Worm (Caenorhabditis elegans) whole organism, L1 larva: Measurements from ENCODE around the gene his-1.

Source experiments
- C04F5.9 ChIP-seq: sonication (generic microtip); optimal IDR thresholded peaks from 2 replicates; lab custom pipeline; 2016; ENCODE audit warnings: missing genetic modification characterization, missing compliant biosample characterization
- Y116A8C.19 ChIP-seq: sonication (generic microtip); optimal IDR thresholded peaks from 2 replicates; lab custom pipeline; 2016; ENCODE audit warnings: missing compliant biosample characterization, missing genetic modification characterization, borderline replicate concordance
- aha-1 ChIP-seq: fragments of 150-350 bp; optimal IDR thresholded peaks from 2 replicates; lab custom pipeline; 2014; ENCODE audit warnings: missing biosample characterization, missing genetic modification characterization
- ama-1 ChIP-seq: fragments of 150-350 bp; optimal IDR thresholded peaks from 2 replicates; lab custom pipeline; 2014
- ceh-63 ChIP-seq: fragments of 200-800 bp; sonication (Bioruptor generic); optimal IDR thresholded peaks from 2 replicates; lab custom pipeline; 2018; ENCODE audit warnings: mild to moderate bottlenecking, missing genetic modification characterization, missing compliant biosample characterization
- ceh-8 ChIP-seq: fragments of 200-800 bp; sonication (Bioruptor generic); optimal IDR thresholded peaks from 2 replicates; lab custom pipeline; 2018; ENCODE audit warnings: mild to moderate bottlenecking, missing genetic modification characterization, moderate library complexity, missing compliant biosample characterization
- ceh-90 ChIP-seq: sonication (generic microtip); optimal IDR thresholded peaks from 2 replicates; lab custom pipeline; 2016; ENCODE audit warnings: missing genetic modification characterization, missing compliant biosample characterization
- ces-1 ChIP-seq: fragments of 150-350 bp; optimal IDR thresholded peaks from 2 replicates; lab custom pipeline; 2014; ENCODE audit warnings: missing biosample characterization, missing genetic modification reagents, missing genetic modification characterization
- dsc-1 ChIP-seq: sonication (generic microtip); optimal IDR thresholded peaks from 2 replicates; lab custom pipeline; 2016; ENCODE audit warnings: mild to moderate bottlenecking, missing genetic modification characterization, missing compliant biosample characterization
- efl-1 ChIP-seq, 4 experiments: fragments of 150-350 bp; optimal IDR thresholded peaks in 3 of 4; peaks in 1 of 4; 1 replicate in 1 of 4; 2 replicates in 3 of 4; lab custom pipeline; 2014; ENCODE audit warnings: missing biosample characterization in 2 of 4, missing genetic modification characterization in 2 of 4, missing genetic modification reagents in 2 of 4
- ets-5 ChIP-seq: fragments of 200-800 bp; sonication (Bioruptor generic); IDR thresholded peaks from 2 replicates; pipeline ENCODE4 v1.3.6; 2022; ENCODE audit warnings: missing genetic modification characterization, missing compliant biosample characterization
- fkh-4 ChIP-seq: sonication (generic microtip); optimal IDR thresholded peaks from 2 replicates; lab custom pipeline; 2016; ENCODE audit warnings: missing compliant biosample characterization, missing genetic modification characterization, borderline replicate concordance
- fkh-8 ChIP-seq: sonication (generic microtip); optimal IDR thresholded peaks from 2 replicates; lab custom pipeline; 2016; ENCODE audit warnings: mild to moderate bottlenecking, missing genetic modification characterization, missing compliant biosample characterization
- hlh-4 ChIP-seq: sonication (generic microtip); optimal IDR thresholded peaks from 2 replicates; lab custom pipeline; 2016; ENCODE audit warnings: mild to moderate bottlenecking, missing genetic modification characterization, missing compliant biosample characterization
- irx-1 ChIP-seq: sonication (generic microtip); optimal IDR thresholded peaks from 2 replicates; lab custom pipeline; 2016; ENCODE audit warnings: missing genetic modification characterization, missing compliant biosample characterization
- jun-1 ChIP-seq: fragments of 150-350 bp; optimal IDR thresholded peaks from 2 replicates; lab custom pipeline; 2014; ENCODE audit warnings: missing biosample characterization, missing genetic modification reagents, missing genetic modification characterization
- lin-13 ChIP-seq: fragments of 150-350 bp; optimal IDR thresholded peaks from 2 replicates; lab custom pipeline; 2014; ENCODE audit warnings: missing biosample characterization, missing genetic modification reagents, missing genetic modification characterization
- lir-3 ChIP-seq: sonication (generic microtip); optimal IDR thresholded peaks from 2 replicates; lab custom pipeline; 2016; ENCODE audit warnings: mild to moderate bottlenecking, missing genetic modification characterization, moderate library complexity, missing compliant biosample characterization; ENCODE audit not compliant: poor library complexity
- mab-9 ChIP-seq: fragments of 200-800 bp; sonication (Bioruptor generic); IDR thresholded peaks from 2 replicates; pipeline ENCODE4 v1.3.6; 2022; ENCODE audit warnings: missing genetic modification reagents, missing genetic modification characterization, missing compliant biosample characterization
- mdl-1 ChIP-seq, 2 experiments: fragments of 150-350 bp; optimal IDR thresholded peaks; 2 replicates each; lab custom pipeline; 2014 to 2017; ENCODE audit warnings: missing biosample characterization in 2 of 2, missing genetic modification characterization in 2 of 2, inconsistent platforms in 1 of 2
- mep-1 ChIP-seq: fragments of 150-350 bp; optimal IDR thresholded peaks from 2 replicates; lab custom pipeline; 2014; ENCODE audit warnings: missing biosample characterization, missing genetic modification characterization
- nhr-19 ChIP-seq: fragments of 200-800 bp; sonication (Bioruptor generic); conservative IDR thresholded peaks from 2 replicates; pipeline ENCODE4 v1.3.6; 2022; ENCODE audit warnings: missing genetic modification characterization, missing compliant biosample characterization
- nhr-28 ChIP-seq: fragments of 150-350 bp; optimal IDR thresholded peaks from 2 replicates; lab custom pipeline; 2014; ENCODE audit warnings: missing biosample characterization, missing genetic modification characterization
- nhr-76 ChIP-seq: sonication (generic microtip); optimal IDR thresholded peaks from 2 replicates; lab custom pipeline; 2017; ENCODE audit warnings: missing biosample characterization, missing genetic modification characterization
- rnt-1 ChIP-seq: sonication (generic microtip); optimal IDR thresholded peaks from 2 replicates; lab custom pipeline; 2016; ENCODE audit warnings: mild to moderate bottlenecking, missing genetic modification characterization, moderate library complexity, missing compliant biosample characterization
- skn-1 ChIP-seq: fragments of 150-350 bp; optimal IDR thresholded peaks from 2 replicates; lab custom pipeline; 2014; ENCODE audit warnings: missing biosample characterization, missing genetic modification characterization
- snpc-4 ChIP-seq: fragments of 150-350 bp; optimal IDR thresholded peaks from 2 replicates; lab custom pipeline; 2014; ENCODE audit warnings: missing biosample characterization, missing genetic modification characterization
- sox-4 ChIP-seq: sonication (generic microtip); optimal IDR thresholded peaks from 2 replicates; lab custom pipeline; 2016; ENCODE audit warnings: missing genetic modification characterization, missing compliant biosample characterization
- sup-37 ChIP-seq: fragments of 200-800 bp; sonication (Bioruptor generic); optimal IDR thresholded peaks from 2 replicates; lab custom pipeline; 2018; ENCODE audit warnings: mild to moderate bottlenecking, missing genetic modification characterization, missing compliant biosample characterization
- swsn-7 ChIP-seq: sonication (generic microtip); optimal IDR thresholded peaks from 2 replicates; lab custom pipeline; 2016; ENCODE audit warnings: missing genetic modification characterization, missing compliant biosample characterization
- tbx-2 ChIP-seq: sonication (generic microtip); optimal IDR thresholded peaks from 2 replicates; lab custom pipeline; 2016; ENCODE audit warnings: missing genetic modification characterization, missing compliant biosample characterization
- unc-130 ChIP-seq: fragments of 150-350 bp; optimal IDR thresholded peaks from 2 replicates; lab custom pipeline; 2017; ENCODE audit warnings: missing biosample characterization, missing genetic modification characterization, inconsistent platforms
- unc-30 ChIP-seq: sonication (generic microtip); optimal IDR thresholded peaks from 2 replicates; lab custom pipeline; 2017; ENCODE audit warnings: missing biosample characterization, missing genetic modification characterization
- zag-1 ChIP-seq: fragments of 150-350 bp; optimal IDR thresholded peaks from 2 replicates; lab custom pipeline; 2014; ENCODE audit warnings: missing biosample characterization, missing genetic modification characterization
- zip-4 ChIP-seq: fragments of 200-800 bp; sonication (Bioruptor generic); optimal IDR thresholded peaks from 2 replicates; lab custom pipeline; 2018; ENCODE audit warnings: mild to moderate bottlenecking, missing genetic modification characterization, moderate library complexity, missing compliant biosample characterization

his-1 gene

DNA sequence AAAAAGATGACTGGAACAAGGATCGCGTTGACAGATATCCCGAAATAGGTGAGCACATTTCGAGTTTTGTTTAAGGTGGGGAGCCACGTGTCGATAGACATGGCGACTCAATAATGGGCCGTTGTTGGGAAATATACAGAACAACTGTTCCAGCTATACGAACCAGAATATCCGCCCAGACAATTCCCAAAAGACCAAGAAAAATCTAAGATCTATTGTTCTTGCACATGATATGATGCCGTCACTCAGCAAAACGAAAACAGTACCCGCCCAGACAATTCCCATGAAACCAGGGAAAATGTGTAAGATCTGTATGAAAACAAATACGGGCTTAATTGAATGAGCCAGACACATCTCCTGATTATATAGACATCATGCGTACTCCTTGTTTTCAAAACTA, 34.8 kb upstream of the his-1 start, which contains the start of gene str-231:
Gene str-231, minus strand, starts transcription at position 101 of the 400 bp plus-strand sequence.
- no peak for TF ChIP-seq mdl-1 (tag; optimal IDR thresholded peaks at IDR 0.05; lab: Kevin White, UChicago)
- TF ChIP-seq ceh-63 (GFP tag; lab: Kevin White, UChicago): no peak
- TF ChIP-seq zip-4 (GFP tag; lab: Kevin White, UChicago): no peak
- no peak for TF ChIP-seq ceh-8 (GFP tag; lab: Kevin White, UChicago)
- no peak for TF ChIP-seq nhr-28 (tag; lab: Kevin White, UChicago)
- no peak for TF ChIP-seq snpc-4 (tag; lab: Kevin White, UChicago)
- no peak for TF ChIP-seq mab-9 (GFP tag; lab: Robert Waterston, UW)
- TF ChIP-seq fkh-8 (tag; lab: Kevin White, UChicago): peak; percentile 38
- no peak for TF ChIP-seq sup-37
- no peak for TF ChIP-seq Y116A8C.19
- TF ChIP-seq jun-1 (tag; lab: Kevin White, UChicago): no peak
- no peak for TF ChIP-seq unc-130 (tag; lab: Kevin White, UChicago)
- TF ChIP-seq efl-1 (optimal IDR thresholded peaks at IDR 0.05; lab: Kevin White, UChicago): no peak
- peak in 1 of 2 experiments; percentile 45 for TF ChIP-seq efl-1 (GFP tag; optimal IDR thresholded peaks at IDR 0.05 in 1 of 2; lab: Kevin White, UChicago)
- no peak for TF ChIP-seq fkh-4 (tag; lab: Kevin White, UChicago)
- no peak for TF ChIP-seq swsn-7 (tag; lab: Kevin White, UChicago)
- TF ChIP-seq, all 84 proteins: peak for 2

DNA sequence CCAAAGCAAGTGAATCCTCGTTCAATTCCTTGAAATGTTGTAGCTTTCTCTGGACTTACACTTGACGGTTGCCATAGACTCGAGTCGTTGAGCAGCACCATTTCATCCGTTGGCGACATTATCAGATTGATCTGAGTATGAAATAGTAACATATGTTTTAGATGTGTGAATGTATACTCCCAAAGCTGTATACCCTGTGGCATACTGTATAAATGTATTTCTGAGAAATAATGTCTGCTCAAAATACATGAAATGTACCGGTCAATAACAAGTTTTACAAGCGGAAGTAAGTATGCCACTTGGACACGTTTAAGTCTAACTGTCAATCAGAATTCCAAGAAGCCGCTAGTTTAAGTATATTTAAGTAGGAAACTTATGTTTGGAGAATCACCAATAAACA, 32.8 kb upstream of the his-1 start, which contains the start of gene str-233:
Gene str-233, minus strand, starts transcription at position 101 of the 400 bp plus-strand sequence.
- no peak for TF ChIP-seq jun-1 (tag; lab: Kevin White, UChicago)
- TF ChIP-seq ceh-90 (tag; lab: Kevin White, UChicago): no peak
- no peak for TF ChIP-seq hlh-4
- no peak for TF ChIP-seq mep-1 (tag; lab: Kevin White, UChicago)
- no peak for TF ChIP-seq aha-1
- TF ChIP-seq ets-5 (GFP tag; lab: Robert Waterston, UW): no peak
- no peak for TF ChIP-seq dsc-1
- TF ChIP-seq C04F5.9: no peak
- TF ChIP-seq skn-1 (tag; lab: Kevin White, UChicago): no peak

DNA sequence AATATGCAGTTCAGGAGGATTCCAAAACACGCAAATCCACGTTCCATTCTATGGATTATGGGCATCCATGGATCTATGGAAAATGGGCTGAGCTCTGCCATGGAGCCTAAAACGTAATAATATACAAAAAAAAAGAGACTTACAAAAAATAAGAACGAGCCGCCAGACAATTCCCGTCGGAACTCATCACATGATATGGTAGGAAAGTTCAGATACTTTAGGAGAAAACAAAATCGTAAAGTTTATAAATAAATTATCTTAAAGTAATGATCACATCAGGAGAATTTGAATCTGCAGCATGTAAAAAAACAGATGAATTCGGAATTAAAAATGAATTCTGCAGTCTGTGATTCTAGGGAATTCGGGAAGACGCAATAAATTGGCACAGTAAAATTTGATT, 26.7 kb upstream of the his-1 start, which contains the start of gene str-232:
Gene str-232, minus strand, starts transcription at position 101 of the 400 bp plus-strand sequence.
- TF ChIP-seq fkh-4 (tag; lab: Kevin White, UChicago) (no peak), lir-3 (tag; lab: Kevin White, UChicago) (no peak), unc-30 (tag; lab: Kevin White, UChicago) (no peak)

DNA sequence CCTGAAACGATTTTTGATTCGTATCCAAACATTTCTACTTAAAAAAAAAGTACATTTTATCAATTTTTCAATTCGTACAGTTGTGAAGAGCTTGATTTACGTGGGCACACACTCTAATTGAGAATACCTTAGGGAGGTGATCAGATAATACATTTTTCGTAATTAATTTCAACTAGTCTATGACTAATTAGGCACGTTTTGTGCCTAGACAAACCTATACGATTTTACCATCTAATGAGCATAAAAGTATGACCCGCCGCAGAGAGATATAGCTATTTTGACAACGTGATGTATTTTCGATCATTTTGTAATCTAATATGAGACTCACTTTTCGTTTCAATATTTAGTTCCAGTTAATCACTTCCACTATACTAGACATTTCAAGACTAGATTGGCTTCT, 25.3 kb upstream of the his-1 start:
- TF ChIP-seq irx-1 (tag; lab: Kevin White, UChicago): no peak
- TF ChIP-seq ceh-8 (GFP tag; lab: Kevin White, UChicago): peak; percentile 66

DNA sequence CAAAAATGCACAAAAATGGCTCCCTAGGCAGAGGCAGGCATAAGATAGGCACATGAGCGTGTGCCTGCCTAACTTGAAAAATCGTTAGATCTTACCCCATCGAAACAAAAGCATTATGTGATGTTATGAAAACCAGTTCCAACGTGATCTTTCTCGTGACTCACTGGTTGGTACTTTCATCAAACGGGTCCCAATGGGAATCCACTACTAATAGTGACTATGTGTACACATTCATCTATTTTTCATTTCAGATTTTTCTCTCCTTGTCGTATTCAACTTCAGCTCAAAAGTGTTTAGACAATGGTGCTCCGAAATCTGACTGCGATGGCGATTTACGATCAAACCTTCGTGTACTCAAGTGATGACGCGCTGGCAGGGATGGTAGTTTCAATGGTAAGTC, 24.6 kb upstream of the his-1 start, which contains the start of gene srx-43:
Gene srx-43, plus strand, starts transcription at position 301 of the 400 bp plus-strand sequence.
- TF ChIP-seq unc-130 (tag; lab: Kevin White, UChicago) (no peak), ces-1 (no peak)

DNA sequence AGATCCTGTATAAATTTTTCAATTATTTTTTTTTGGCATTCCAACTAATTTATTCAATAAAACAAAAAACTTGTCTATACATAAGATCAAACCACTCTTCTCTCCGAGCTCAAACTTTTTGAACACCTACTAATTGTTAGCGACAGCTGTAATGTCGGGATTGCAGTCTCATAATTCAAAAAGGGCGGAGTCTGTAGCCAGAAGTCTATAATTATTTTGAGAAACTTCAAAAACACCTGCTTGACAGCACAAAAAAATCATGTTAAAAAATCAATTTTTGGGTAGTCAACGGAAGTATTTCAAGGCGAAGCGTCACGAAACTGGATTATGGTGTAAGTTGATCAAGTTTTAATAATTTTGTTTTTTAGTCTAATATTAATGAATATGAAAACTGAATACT, 22.3 kb upstream of the his-1 start, which contains the start of gene srx-44:
Gene srx-44, plus strand, starts transcription at position 301 of the 400 bp plus-strand sequence.
- TF ChIP-seq nhr-76 (tag; lab: Kevin White, UChicago) (no peak), nhr-19 (GFP tag; lab: Robert Waterston, UW) (no peak), tbx-2 (tag; lab: Kevin White, UChicago) (no peak), ama-1 (no peak), mep-1 (tag; lab: Kevin White, UChicago) (no peak), mab-9 (GFP tag; lab: Robert Waterston, UW) (no peak), rnt-1 (tag; lab: Kevin White, UChicago) (no peak), fkh-4 (tag; lab: Kevin White, UChicago) (no peak), efl-1 (optimal IDR thresholded peaks at IDR 0.05; lab: Kevin White, UChicago) (no peak), efl-1 (GFP tag; optimal IDR thresholded peaks at IDR 0.05 in 1 of 2; lab: Kevin White, UChicago) (no peak), sox-4 (no peak), swsn-7 (tag; lab: Kevin White, UChicago) (no peak), ceh-8 (GFP tag; lab: Kevin White, UChicago) (no peak), zag-1 (no peak), lin-13 (GFP tag; lab: Kevin White, UChicago) (no peak)
